Fruit fly (Drosophila melanogaster) whole organism, wandering third instar larva: ENCODE measurements around the gene grk.

ENCODE experiments used
- CG32264 ChIP-seq: fragments of 200-800 bp; sonication (Bioruptor generic); optimal IDR thresholded peaks from 2 replicates; lab custom pipeline; 2016; ENCODE audit warnings: missing biosample characterization, missing genetic modification characterization
- Hr78 ChIP-seq: fragments of >200 bp; optimal IDR thresholded peaks from 2 replicates; lab custom pipeline; 2017; ENCODE audit warnings: missing biosample characterization, missing genetic modification characterization
- Hr83 ChIP-seq: fragments of 200-300 bp; sonication (Bioruptor generic); optimal IDR thresholded peaks from 2 replicates; lab custom pipeline; 2016; ENCODE audit warnings: missing biosample characterization, mild to moderate bottlenecking, missing genetic modification characterization, moderate library complexity; ENCODE audit not compliant: poor library complexity, severe bottlenecking
- dl ChIP-seq, 2 experiments: fragments of 175-275, 200-275 bp in 1 of 2; fragments of 200-275 bp in 1 of 2; sonication (Bioruptor generic); optimal IDR thresholded peaks; lab custom pipeline; 2018; ENCODE audit warnings: mild to moderate bottlenecking in 2 of 2, missing biosample characterization in 2 of 2, missing genetic modification characterization in 2 of 2, moderate library complexity in 2 of 2; ENCODE audit not compliant: partially characterized antibody in 2 of 2, insufficient read depth in 1 of 2
- dsf ChIP-seq: sonication (Bioruptor generic); optimal IDR thresholded peaks from 2 replicates; lab custom pipeline; 2016; ENCODE audit warnings: missing biosample characterization, missing genetic modification characterization, borderline replicate concordance
- pan ChIP-seq: fragments of >200 bp; optimal IDR thresholded peaks from 2 replicates; lab custom pipeline; 2017
- psq ChIP-seq: fragments of 200-800 bp; sonication (Bioruptor generic); optimal IDR thresholded peaks from 3 replicates; lab custom pipeline; 2017; ENCODE audit warnings: missing biosample characterization, mild to moderate bottlenecking, missing genetic modification characterization, moderate library complexity
- rgr ChIP-seq: fragments of 200-800 bp; sonication (Bioruptor generic); optimal IDR thresholded peaks from 3 replicates; lab custom pipeline; 2016; ENCODE audit warnings: missing biosample characterization, mild to moderate bottlenecking, missing genetic modification characterization
- usp ChIP-seq: fragments of >200 bp; optimal IDR thresholded peaks from 2 replicates; lab custom pipeline; 2017; ENCODE audit warnings: missing biosample characterization, missing genetic modification characterization

DNA sequence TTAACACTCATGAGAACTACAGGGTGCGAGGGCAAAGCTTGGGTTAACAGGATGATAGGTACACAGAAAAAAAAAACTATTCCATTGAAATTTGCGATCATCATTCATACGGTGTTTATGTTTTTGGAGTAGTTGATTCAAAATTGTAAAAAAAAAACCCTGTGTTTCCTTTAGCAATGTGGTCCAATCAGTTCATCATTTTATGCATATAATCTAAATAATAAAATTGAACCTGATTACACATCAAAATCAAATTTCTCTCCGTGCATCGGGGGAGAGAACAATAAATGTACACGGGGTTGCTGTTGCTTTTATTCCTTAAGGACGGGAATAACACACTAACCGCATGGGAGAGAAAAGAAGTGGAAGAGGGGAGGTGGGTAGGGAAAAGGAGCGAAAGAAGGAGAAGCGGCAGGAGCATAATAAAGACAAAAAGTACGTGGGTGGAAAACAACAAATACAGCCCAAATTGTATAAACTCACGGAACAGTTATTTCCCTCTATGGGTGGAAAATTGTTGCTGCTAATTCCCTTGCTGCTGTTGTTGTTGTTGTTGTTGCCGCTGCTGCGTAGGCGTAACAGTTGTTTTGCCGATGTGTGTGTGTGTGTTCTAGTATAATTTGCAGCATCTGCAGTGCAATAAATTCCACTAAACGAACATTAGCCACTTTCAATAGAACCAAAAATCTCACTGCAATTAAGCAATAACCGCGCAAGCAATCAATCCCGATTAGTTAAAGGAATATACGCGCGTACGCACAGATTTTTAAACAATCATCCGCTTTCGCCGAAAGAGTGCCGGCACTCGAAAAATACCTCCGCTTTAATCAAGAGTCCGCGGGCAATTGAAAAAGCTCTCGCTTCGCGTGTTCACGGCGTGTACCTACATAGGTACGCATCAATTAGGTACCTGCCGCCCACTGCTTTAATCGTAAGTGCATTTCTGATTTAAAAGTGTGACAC, 30.0 kb upstream of the grk start, which contains the start of gene Agpat2:
- no peak for TF ChIP-seq usp (GFP tag; lab: Kevin White, UChicago)
- no peak for TF ChIP-seq Hr83 (GFP tag; lab: Kevin White, UChicago)
- TF ChIP-seq dsf (GFP tag; lab: Kevin White, UChicago): no peak
- TF ChIP-seq Hr78 (GFP tag; lab: Kevin White, UChicago): no peak
- peak; percentile 53 for TF ChIP-seq CG32264 (GFP tag; lab: Kevin White, UChicago)
- peak; percentile 72 for TF ChIP-seq psq (GFP tag; lab: Kevin White, UChicago)
- TF ChIP-seq dl (GFP tag; optimal IDR thresholded peaks at IDR 0.05; lab: Kevin White, UChicago; ENCODE audit: insufficient read depth in 1 of 2, partially characterized antibody in 2 of 2): no peak
- peak; percentile 76 for TF ChIP-seq rgr (GFP tag; lab: Kevin White, UChicago)
- TF ChIP-seq pan: no peak
